Fruit fly (Drosophila melanogaster) whole organism, pupa: ENCODE data around the gene lky.

ENCODE experiments used
- CG10348 ChIP-seq: fragments of 200-800 bp; sonication (Bioruptor generic); IDR thresholded peaks from 2 replicates; pipeline ENCODE4 v1.3.6; 2022; ENCODE audit warnings: missing biosample characterization, missing genetic modification characterization
- CG12605 ChIP-seq: fragments of 200-800 bp; sonication (Bioruptor generic); IDR thresholded peaks from 2 replicates; pipeline ENCODE4 v1.3.6; 2022; ENCODE audit warnings: missing biosample characterization, missing genetic modification characterization
- CG13204 ChIP-seq: fragments of 200-800 bp; sonication (Bioruptor generic); optimal IDR thresholded peaks from 2 replicates; lab custom pipeline; 2018; ENCODE audit warnings: missing biosample characterization, mild to moderate bottlenecking, missing genetic modification characterization, moderate library complexity
- CG14655 ChIP-seq: fragments of 200-800 bp; sonication (Bioruptor generic); optimal IDR thresholded peaks from 3 replicates; lab custom pipeline; 2017; ENCODE audit warnings: mild to moderate bottlenecking, missing biosample characterization, missing genetic modification reagents, missing genetic modification characterization
- CG15710 ChIP-seq: fragments of 200-800 bp; sonication (Bioruptor generic); optimal IDR thresholded peaks from 2 replicates; lab custom pipeline; 2018; ENCODE audit warnings: missing biosample characterization, mild to moderate bottlenecking, missing genetic modification characterization, moderate library complexity
- CG17806 ChIP-seq: fragments of 200-800 bp; sonication (Bioruptor generic); optimal IDR thresholded peaks from 2 replicates; lab custom pipeline; 2018; ENCODE audit warnings: missing biosample characterization, mild to moderate bottlenecking, missing genetic modification characterization, moderate library complexity
- CG32121 ChIP-seq: fragments of 200-800 bp; sonication (Bioruptor generic); IDR thresholded peaks from 2 replicates; pipeline ENCODE4 v1.3.6; 2022; ENCODE audit warnings: missing biosample characterization, missing genetic modification characterization
- CG34367 ChIP-seq: fragments of 200-800 bp; sonication (Bioruptor generic); optimal IDR thresholded peaks from 2 replicates; lab custom pipeline; 2018; ENCODE audit warnings: missing biosample characterization, mild to moderate bottlenecking, missing genetic modification characterization
- CG4496 ChIP-seq: fragments of 200-800 bp; sonication (Bioruptor generic); IDR thresholded peaks from 3 replicates; pipeline ENCODE4 v1.3.6; 2022; ENCODE audit warnings: missing biosample characterization, missing genetic modification characterization
- CG8159 ChIP-seq: fragments of 200-800 bp; sonication (Bioruptor generic); optimal IDR thresholded peaks from 3 replicates; lab custom pipeline; 2018; ENCODE audit warnings: missing biosample characterization, mild to moderate bottlenecking, missing genetic modification characterization, moderate library complexity
- CG8301 ChIP-seq: fragments of 200-800 bp; sonication (Bioruptor generic); optimal IDR thresholded peaks from 2 replicates; lab custom pipeline; 2018; ENCODE audit warnings: missing biosample characterization, mild to moderate bottlenecking, missing genetic modification characterization
- CG9948 ChIP-seq: fragments of 200-800 bp; sonication (Bioruptor generic); optimal IDR thresholded peaks from 2 replicates; lab custom pipeline; 2018; ENCODE audit warnings: missing biosample characterization, mild to moderate bottlenecking, missing genetic modification characterization, moderate library complexity
- D1 ChIP-seq: fragments of 200-800 bp; sonication (Bioruptor generic); optimal IDR thresholded peaks from 2 replicates; lab custom pipeline; 2018; ENCODE audit warnings: missing biosample characterization, mild to moderate bottlenecking, missing genetic modification characterization, moderate library complexity
- EcR ChIP-seq: fragments of 200-800 bp; sonication (Bioruptor generic); optimal IDR thresholded peaks from 3 replicates; lab custom pipeline; 2019; ENCODE audit warnings: missing biosample characterization, missing genetic modification characterization, mild to moderate bottlenecking, moderate library complexity, missing genetic modification reagents
- Ets98B ChIP-seq: fragments of 200-800 bp; sonication (Bioruptor generic); IDR thresholded peaks from 2 replicates; pipeline ENCODE4 v1.3.6; 2022; ENCODE audit warnings: missing biosample characterization, missing genetic modification characterization
- Pif1A ChIP-seq: fragments of 200-800 bp; sonication (Bioruptor generic); optimal IDR thresholded peaks from 3 replicates; lab custom pipeline; 2016; ENCODE audit warnings: missing biosample characterization, missing genetic modification characterization
- Pif1B ChIP-seq: fragments of 200-800 bp; sonication (Bioruptor generic); optimal IDR thresholded peaks from 3 replicates; lab custom pipeline; 2016; ENCODE audit warnings: missing biosample characterization, missing genetic modification characterization
- Snoo ChIP-seq: fragments of 200-800 bp; sonication (Bioruptor generic); optimal IDR thresholded peaks from 3 replicates; lab custom pipeline; 2017; ENCODE audit warnings: missing biosample characterization, mild to moderate bottlenecking, missing genetic modification characterization, inconsistent platforms
- fd96Ca ChIP-seq: fragments of 200-800 bp; sonication (Bioruptor generic); IDR thresholded peaks from 3 replicates; pipeline ENCODE4 v1.3.6; 2022; ENCODE audit warnings: missing biosample characterization, missing genetic modification characterization
- gl ChIP-seq: fragments of 200-800 bp; sonication (Bioruptor generic); optimal IDR thresholded peaks from 2 replicates; lab custom pipeline; 2018; ENCODE audit warnings: missing biosample characterization, mild to moderate bottlenecking, missing genetic modification characterization
- rn ChIP-seq: fragments of 200-800 bp; sonication (Bioruptor generic); IDR thresholded peaks from 2 replicates; pipeline ENCODE4 v1.3.6; 2022; ENCODE audit warnings: missing biosample characterization, missing genetic modification characterization

lky gene

DNA sequence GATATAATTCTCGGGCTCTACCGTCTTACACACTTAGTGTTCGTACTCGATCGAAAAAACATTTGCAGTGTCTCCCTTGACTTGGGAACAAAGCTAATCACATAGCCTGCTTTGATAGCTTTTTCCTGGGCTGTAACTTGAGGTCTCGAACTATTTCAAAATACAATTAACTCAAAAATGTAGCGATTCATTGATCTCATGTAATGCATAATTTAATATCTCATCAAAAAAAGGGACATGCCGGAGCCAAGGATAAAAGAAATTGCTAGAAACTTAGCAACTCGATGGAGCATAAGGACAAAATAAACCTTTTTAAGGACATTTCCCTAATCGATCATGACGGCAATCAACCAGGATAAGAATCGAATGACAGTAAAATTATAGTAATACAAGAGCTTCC lies at the start of gene lky:
Gene lky (minus strand): TSS at position 101 of the 400 bp plus-strand sequence.
- TF ChIP-seq D1 (no peak), Ets98B (GFP tag; lab: Robert Waterston, UW) (no peak), CG10348 (GFP tag; lab: Robert Waterston, UW) (no peak), rn (no peak), fd96Ca (GFP tag; lab: Robert Waterston, UW) (no peak), CG17806 (tag; lab: Kevin White, UChicago) (no peak), CG34367 (no peak), CG13204 (GFP tag; lab: Kevin White, UChicago) (no peak), gl (tag; lab: Kevin White, UChicago) (no peak), Pif1B (GFP tag; lab: Kevin White, UChicago) (no peak), CG8159 (tag; lab: Kevin White, UChicago) (no peak), CG9948 (tag; lab: Kevin White, UChicago) (no peak), Snoo (tag; lab: Kevin White, UChicago) (no peak), CG8301 (tag; lab: Kevin White, UChicago) (no peak), CG32121 (no peak), CG14655 (no peak), Pif1A (GFP tag; lab: Kevin White, UChicago) (no peak), CG12605 (GFP tag; lab: Robert Waterston, UW) (no peak), CG15710 (tag; lab: Kevin White, UChicago) (no peak)

DNA sequence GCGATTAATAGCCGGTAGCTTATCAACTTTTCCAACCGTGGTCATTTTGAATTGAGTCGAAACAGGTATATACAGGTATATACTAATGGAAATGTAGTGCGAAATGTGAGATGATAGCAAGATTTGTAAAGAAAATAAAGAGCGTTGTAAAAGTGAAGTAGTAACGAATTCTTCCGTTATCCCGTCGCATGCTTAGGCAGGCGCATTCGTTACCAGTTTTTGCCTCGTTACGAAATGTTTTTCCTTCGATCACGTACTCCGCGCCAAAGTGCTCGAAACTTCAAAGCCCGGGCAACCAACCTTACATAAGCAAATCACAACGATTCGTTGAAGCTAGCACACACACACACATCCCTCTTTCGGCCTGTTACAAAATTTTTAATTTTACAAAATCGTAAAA lies 49.1 kb upstream of the lky start, which contains the start of gene CG9570:
Gene CG9570 (plus strand): TSS at position 301 of the 400 bp plus-strand sequence.
- TF ChIP-seq CG12605 (GFP tag; lab: Robert Waterston, UW) (no peak), CG9948 (tag; lab: Kevin White, UChicago) (no peak), rn (no peak), CG15710 (tag; lab: Kevin White, UChicago) (no peak), Pif1B (GFP tag; lab: Kevin White, UChicago) (no peak), EcR (GFP tag; lab: Kevin White, UChicago) (no peak), Snoo (tag; lab: Kevin White, UChicago) (no peak), CG4496 (GFP tag; lab: Robert Waterston, UW) (no peak), Pif1A (GFP tag; lab: Kevin White, UChicago) (no peak), CG8301 (tag; lab: Kevin White, UChicago) (no peak), D1 (no peak), fd96Ca (GFP tag; lab: Robert Waterston, UW) (no peak), CG14655 (no peak), CG17806 (tag; lab: Kevin White, UChicago) (no peak), gl (tag; lab: Kevin White, UChicago) (no peak), CG8159 (tag; lab: Kevin White, UChicago) (no peak), Ets98B (GFP tag; lab: Robert Waterston, UW) (no peak)
- TF ChIP-seq, all 21 proteins: peak for 0

DNA sequence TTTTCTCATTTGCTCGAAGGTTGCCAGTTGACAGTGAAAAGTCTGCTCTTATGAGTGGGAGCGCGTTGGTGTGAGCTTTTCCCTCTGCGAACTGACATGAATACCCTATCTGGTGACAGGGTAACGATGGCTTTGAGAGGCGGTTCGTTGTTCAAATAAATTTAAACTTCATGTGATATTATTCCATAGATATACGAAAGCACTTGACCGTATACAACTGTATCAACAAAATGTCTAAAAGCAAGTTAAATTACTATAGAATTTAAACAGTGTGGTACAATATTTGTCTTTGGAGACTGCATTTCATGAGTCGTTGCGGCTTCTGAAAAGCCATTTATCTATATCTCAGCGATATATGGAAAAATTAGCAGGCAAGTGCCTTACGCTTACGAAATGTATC lies 37.7 kb downstream of the lky start:
- TF ChIP-seq fd96Ca (GFP tag; lab: Robert Waterston, UW) (no peak), Snoo (tag; lab: Kevin White, UChicago) (peak; percentile 18), CG15710 (tag; lab: Kevin White, UChicago) (peak; percentile 48), EcR (GFP tag; lab: Kevin White, UChicago) (peak; percentile 32), CG8159 (tag; lab: Kevin White, UChicago) (peak; percentile 37), CG13204 (GFP tag; lab: Kevin White, UChicago) (no peak), Pif1B (GFP tag; lab: Kevin White, UChicago) (no peak), CG17806 (tag; lab: Kevin White, UChicago) (peak; percentile 27), gl (tag; lab: Kevin White, UChicago) (no peak), CG8301 (tag; lab: Kevin White, UChicago) (no peak), CG34367 (no peak), CG4496 (GFP tag; lab: Robert Waterston, UW) (no peak; the same call in 2 of the 3 replicates), Ets98B (GFP tag; lab: Robert Waterston, UW) (no peak), CG32121 (no peak), Pif1A (GFP tag; lab: Kevin White, UChicago) (no peak), CG12605 (GFP tag; lab: Robert Waterston, UW) (no peak), CG10348 (GFP tag; lab: Robert Waterston, UW) (no peak), CG14655 (peak; percentile 2), CG9948 (tag; lab: Kevin White, UChicago) (peak; percentile 34), rn (no peak), D1 (no peak)
- TF ChIP-seq, all 21 proteins: peak for 7

- TF ChIP-seq CG8301 (tag; lab: Kevin White, UChicago) (no peak), gl (tag; lab: Kevin White, UChicago) (no peak), Pif1A (GFP tag; lab: Kevin White, UChicago) (no peak), CG10348 (GFP tag; lab: Robert Waterston, UW) (no peak), EcR (GFP tag; lab: Kevin White, UChicago) (no peak), CG15710 (tag; lab: Kevin White, UChicago) (no peak), CG32121 (no peak), CG8159 (tag; lab: Kevin White, UChicago) (no peak)
Measured at dm6 chrX:19960881-19961347, 41.0 kb downstream of the lky start, which contains the start of gene Nep3. Gene Nep3 (plus strand): TSS chrX:19961297.

dm6 chrX:19959353-19959969 lies 42.4 kb downstream of the lky start, which contains the start of gene CG12655:
Gene CG12655 (minus strand): TSS chrX:19959403.
- no peak for TF ChIP-seq CG13204 (GFP tag; lab: Kevin White, UChicago)
